Fruit fly (Drosophila melanogaster): ENCODE measurements around the gene alpha-Man-Ib.
A peak's percentile ranks its signal among the peaks of the same experiment; 100 is the strongest.

alpha-Man-Ib gene

dm6 chr3R:29083459-29084457 lies 28.9 kb downstream of the alpha-Man-Ib start (continued):
- TF ChIP-seq bowl (GFP tag; IDR thresholded peaks at IDR 0.05) (no peak), chm (GFP tag; IDR thresholded peaks at IDR 0.05) (no peak), CG2875 (GFP tag; optimal IDR thresholded peaks at IDR 0.05) (peak; percentile 38), CG12104 (GFP tag; optimal IDR thresholded peaks at IDR 0.05) (no peak), scrt (GFP tag; optimal IDR thresholded peaks at IDR 0.05) (no peak), CG6813 (GFP tag; optimal IDR thresholded peaks at IDR 0.05) (peak; percentile 44), Ets97D (GFP tag; optimal IDR thresholded peaks at IDR 0.05) (no peak), vnd (GFP tag; IDR thresholded peaks at IDR 0.05; ENCODE audit: partially characterized antibody) (no peak), en (GFP tag; optimal IDR thresholded peaks at IDR 0.05) (no peak), CG10543 (GFP tag; optimal IDR thresholded peaks at IDR 0.05) (no peak), dpn (GFP tag; optimal IDR thresholded peaks at IDR 0.05) (no peak), yki (optimal IDR thresholded peaks at IDR 0.05) (no peak), trem (tag; optimal IDR thresholded peaks at IDR 0.05) (no peak), ems (GFP tag; optimal IDR thresholded peaks at IDR 0.05) (no peak), CkIIα-i1 (GFP tag; IDR thresholded peaks at IDR 0.05) (no peak), CG8089 (GFP tag; optimal IDR thresholded peaks at IDR 0.05) (no peak), bcd (GFP tag; optimal IDR thresholded peaks at IDR 0.05) (no peak), CG1024 (GFP tag; IDR thresholded peaks at IDR 0.05) (no peak), CG1603 (tag; optimal IDR thresholded peaks at IDR 0.05) (peak; percentile 30), CG11093 (GFP tag; IDR thresholded peaks at IDR 0.05) (no peak), da (GFP tag; optimal IDR thresholded peaks at IDR 0.05) (no peak), Ssrp (tag; optimal IDR thresholded peaks at IDR 0.05) (no peak), dm (GFP tag; optimal IDR thresholded peaks at IDR 0.05) (no peak), CG8924 (tag; optimal IDR thresholded peaks at IDR 0.05) (peak; percentile 32), ttk (GFP tag; IDR thresholded peaks at IDR 0.05) (no peak), CG11560 (tag; IDR thresholded peaks at IDR 0.05) (no peak), pum (GFP tag; optimal IDR thresholded peaks at IDR 0.05) (no peak), fu2 (GFP tag; optimal IDR thresholded peaks at IDR 0.05) (no peak), Hand (GFP tag; optimal IDR thresholded peaks at IDR 0.05) (no peak), Max (GFP tag; optimal IDR thresholded peaks at IDR 0.05) (no peak), CG3281 (GFP tag; optimal IDR thresholded peaks at IDR 0.05) (no peak), corto (GFP tag; optimal IDR thresholded peaks at IDR 0.05) (no peak), crc (GFP tag; optimal IDR thresholded peaks at IDR 0.05) (no peak), NfI (GFP tag; optimal IDR thresholded peaks at IDR 0.05) (no peak), tx (GFP tag; optimal IDR thresholded peaks at IDR 0.05) (no peak), CG9797 (GFP tag; optimal IDR thresholded peaks at IDR 0.05) (no peak), H15 (GFP tag; IDR thresholded peaks at IDR 0.05) (no peak), CG10979 (tag; optimal IDR thresholded peaks at IDR 0.05) (peak; percentile 1), danr (GFP tag; IDR thresholded peaks at IDR 0.05) (no peak), eve (GFP tag; optimal IDR thresholded peaks at IDR 0.05) (no peak), gcm (GFP tag; optimal IDR thresholded peaks at IDR 0.05) (peak; percentile 41), Awh (GFP tag; IDR thresholded peaks at IDR 0.05) (peak; percentile 59; the same call in 1 of the 2 replicates), Optix (GFP tag; IDR thresholded peaks at IDR 0.05) (no peak), CG43689 (GFP tag; IDR thresholded peaks at IDR 0.05) (no peak), Poxn (GFP tag; IDR thresholded peaks at IDR 0.05) (no peak), Trl (optimal IDR thresholded peaks at IDR 0.05) (no peak), Trl (GFP tag; optimal IDR thresholded peaks at IDR 0.05) (no peak), NFAT (GFP tag; IDR thresholded peaks at IDR 0.05) (no peak), CG3838 (GFP tag; optimal IDR thresholded peaks at IDR 0.05) (no peak), CG10565 (GFP tag; optimal IDR thresholded peaks at IDR 0.05) (no peak), dmrt99B (tag; optimal IDR thresholded peaks at IDR 0.05) (peak; percentile 14)
